Worm (Caenorhabditis elegans) whole organism, L3 larva: ENCODE results near the gene T21B6.3.

ENCODE experiments used
- ceh-16 ChIP-seq: sonication (generic microtip); optimal IDR thresholded peaks from 2 replicates; lab custom pipeline; 2017; ENCODE audit warnings: missing biosample characterization, missing genetic modification characterization
- elt-2 ChIP-seq: sonication (generic microtip); optimal IDR thresholded peaks from 2 replicates; lab custom pipeline; 2016; ENCODE audit warnings: missing genetic modification reagents, mild to moderate bottlenecking, missing genetic modification characterization, missing compliant biosample characterization
- nhr-11 ChIP-seq: fragments of 150-350 bp; optimal IDR thresholded peaks from 2 replicates; lab custom pipeline; 2014; ENCODE audit warnings: missing biosample characterization, missing genetic modification characterization
- nhr-12 ChIP-seq: fragments of 150-350 bp; optimal IDR thresholded peaks from 2 replicates; lab custom pipeline; 2014; ENCODE audit warnings: missing biosample characterization, missing genetic modification characterization
- nhr-28 ChIP-seq: fragments of 150-350 bp; optimal IDR thresholded peaks from 2 replicates; lab custom pipeline; 2014; ENCODE audit warnings: missing biosample characterization, missing genetic modification characterization
- tbx-2 ChIP-seq: sonication (generic microtip); optimal IDR thresholded peaks from 2 replicates; lab custom pipeline; 2016; ENCODE audit warnings: mild to moderate bottlenecking, missing genetic modification characterization, missing compliant biosample characterization

- no peak for TF ChIP-seq ceh-16
- TF ChIP-seq nhr-11 (tag; lab: Kevin White, UChicago) = no peak
- TF ChIP-seq nhr-12 (tag; lab: Kevin White, UChicago) = no peak
- no peak for TF ChIP-seq nhr-28
- TF ChIP-seq elt-2 (tag; lab: Kevin White, UChicago) = no peak
- no peak for TF ChIP-seq tbx-2 (tag; lab: Kevin White, UChicago)
These were observed 41.3 kb downstream of the T21B6.3 start for ce11 chrX:10907418-10907817.
